Worm (Caenorhabditis elegans) whole organism, young adult: Measurements from ENCODE around the gene algn-2.

Source experiments
- B0035.1 ChIP-seq: sonication (generic microtip); optimal IDR thresholded peaks from 2 replicates; lab custom pipeline; 2016; ENCODE audit warnings: missing genetic modification characterization, mild to moderate bottlenecking, missing compliant biosample characterization, missing genotype, missing genetic modification reagents
- B0261.1 ChIP-seq: sonication (generic microtip); optimal IDR thresholded peaks from 2 replicates; lab custom pipeline; 2016; ENCODE audit warnings: mild to moderate bottlenecking, missing genetic modification characterization, moderate library complexity, missing compliant biosample characterization
- D2030.7 ChIP-seq: fragments of 200-800 bp; sonication (Bioruptor generic); IDR thresholded peaks from 2 replicates; pipeline ENCODE4 v1.3.6; 2022; ENCODE audit warnings: missing genetic modification reagents, missing genetic modification characterization, missing compliant biosample characterization
- F10E7.11 ChIP-seq: sonication (generic microtip); optimal IDR thresholded peaks from 2 replicates; lab custom pipeline; 2017; ENCODE audit warnings: mild to moderate bottlenecking, missing genetic modification characterization, moderate library complexity, missing compliant biosample characterization
- F22D6.2 ChIP-seq: sonication (generic microtip); optimal IDR thresholded peaks from 2 replicates; lab custom pipeline; 2016; ENCODE audit warnings: mild to moderate bottlenecking, missing genetic modification characterization, missing compliant biosample characterization
- F33H1.4 ChIP-seq: fragments of 200-800 bp; sonication (Bioruptor generic); IDR thresholded peaks from 2 replicates; pipeline ENCODE4 v1.3.6; 2022; ENCODE audit warnings: missing genetic modification reagents, missing genetic modification characterization, missing compliant biosample characterization
- F37B4.10 ChIP-seq: fragments of 200-800 bp; sonication (Bioruptor generic); IDR thresholded peaks from 2 replicates; pipeline ENCODE4 v1.3.6; 2022; ENCODE audit warnings: missing genetic modification characterization, missing compliant biosample characterization
- F49E8.2 ChIP-seq: sonication (generic microtip); optimal IDR thresholded peaks from 3 replicates; lab custom pipeline; 2017; ENCODE audit warnings: missing genetic modification characterization, mild to moderate bottlenecking, missing compliant biosample characterization, antibody characterized with exemption, moderate library complexity; ENCODE audit not compliant: insufficient read depth
- F52B5.7 ChIP-seq: sonication (generic microtip); optimal IDR thresholded peaks from 2 replicates; lab custom pipeline; 2016; ENCODE audit warnings: mild to moderate bottlenecking, missing genetic modification characterization, missing compliant biosample characterization
- K11D2.4 ChIP-seq: fragments of 200-800 bp; sonication (Bioruptor generic); IDR thresholded peaks from 2 replicates; pipeline ENCODE4 v1.3.6; 2022; ENCODE audit warnings: missing genetic modification reagents, missing genetic modification characterization, missing compliant biosample characterization
- T26A5.8 ChIP-seq: sonication (generic microtip); optimal IDR thresholded peaks from 2 replicates; lab custom pipeline; 2016; ENCODE audit warnings: missing genetic modification characterization, missing compliant biosample characterization
- Y53F4B.3 ChIP-seq: fragments of 200-800 bp; sonication (Bioruptor generic); IDR thresholded peaks from 2 replicates; pipeline ENCODE4 v1.3.6; 2022; ENCODE audit warnings: missing genetic modification reagents, missing genetic modification characterization, missing compliant biosample characterization
- Y56A3A.18 ChIP-seq: fragments of 200-800 bp; sonication (Bioruptor generic); IDR thresholded peaks from 2 replicates; pipeline ENCODE4 v1.3.6; 2022; ENCODE audit warnings: missing genetic modification reagents, missing genetic modification characterization, missing compliant biosample characterization
- aptf-2 ChIP-seq: fragments of 200-800 bp; sonication (Bioruptor generic); conservative IDR thresholded peaks from 2 replicates; pipeline ENCODE4 v1.3.6; 2022; ENCODE audit warnings: missing genetic modification reagents, missing genetic modification characterization, missing compliant biosample characterization
- bed-1 ChIP-seq: fragments of 200-800 bp; sonication (Bioruptor generic); IDR thresholded peaks from 2 replicates; pipeline ENCODE4 v1.3.6; 2022; ENCODE audit warnings: missing genetic modification reagents, missing genetic modification characterization, missing compliant biosample characterization
- bed-2 ChIP-seq: fragments of 200-800 bp; sonication (Bioruptor generic); IDR thresholded peaks from 2 replicates; pipeline ENCODE4 v1.3.6; 2022; ENCODE audit warnings: missing genetic modification reagents, missing genetic modification characterization, missing compliant biosample characterization
- ccch-3 ChIP-seq: fragments of 200-800 bp; sonication (Bioruptor generic); optimal IDR thresholded peaks from 2 replicates; lab custom pipeline; 2018; ENCODE audit warnings: mild to moderate bottlenecking, missing genetic modification characterization, missing compliant biosample characterization
- ceh-27 ChIP-seq: fragments of 200-800 bp; sonication (Bioruptor generic); optimal IDR thresholded peaks from 2 replicates; lab custom pipeline; 2018; ENCODE audit warnings: mild to moderate bottlenecking, missing genetic modification characterization, moderate library complexity, missing compliant biosample characterization
- chd-7 ChIP-seq: sonication (generic microtip); optimal IDR thresholded peaks from 2 replicates; lab custom pipeline; 2016; ENCODE audit warnings: mild to moderate bottlenecking, missing genetic modification characterization, moderate library complexity, missing compliant biosample characterization
- dpff-1 ChIP-seq: sonication (generic microtip); optimal IDR thresholded peaks from 2 replicates; lab custom pipeline; 2017; ENCODE audit warnings: mild to moderate bottlenecking, missing genetic modification characterization, missing compliant biosample characterization
- efl-1 ChIP-seq: fragments of 150-350 bp; optimal IDR thresholded peaks from 2 replicates; lab custom pipeline; 2014; ENCODE audit warnings: missing biosample characterization, missing genetic modification reagents, missing genetic modification characterization
- egl-18 ChIP-seq: fragments of 200-800 bp; sonication (Bioruptor generic); IDR thresholded peaks from 2 replicates; pipeline ENCODE4 v1.3.6; 2022; ENCODE audit warnings: missing genetic modification reagents, missing genetic modification characterization, missing compliant biosample characterization
- egrh-3 ChIP-seq: fragments of 200-800 bp; sonication (Bioruptor generic); IDR thresholded peaks from 2 replicates; pipeline ENCODE4 v1.3.6; 2022; ENCODE audit warnings: missing genetic modification reagents, missing genetic modification characterization, missing compliant biosample characterization
- hlh-26 ChIP-seq: fragments of 200-800 bp; sonication (Bioruptor generic); conservative IDR thresholded peaks from 2 replicates; pipeline ENCODE4 v1.3.6; 2022; ENCODE audit warnings: missing genetic modification reagents, missing genetic modification characterization, missing compliant biosample characterization
- hmg-20 ChIP-seq: fragments of 200-800 bp; sonication (Bioruptor generic); IDR thresholded peaks from 2 replicates; pipeline ENCODE4 v1.3.6; 2022; ENCODE audit warnings: missing genetic modification reagents, missing genetic modification characterization, missing compliant biosample characterization
- lag-1 ChIP-seq: fragments of 200-800 bp; sonication (Bioruptor generic); IDR thresholded peaks from 2 replicates; pipeline ENCODE4 v1.3.6; 2022; ENCODE audit warnings: missing genetic modification reagents, missing genetic modification characterization, missing compliant biosample characterization
- let-526 ChIP-seq: fragments of 200-800 bp; sonication (Bioruptor generic); IDR thresholded peaks from 2 replicates; pipeline ENCODE4 v1.3.6; 2022; ENCODE audit warnings: missing genetic modification reagents, missing genetic modification characterization, missing compliant biosample characterization
- lir-1 ChIP-seq: fragments of 200-800 bp; sonication (Bioruptor generic); conservative IDR thresholded peaks from 2 replicates; pipeline ENCODE4 v1.3.6; 2022; ENCODE audit warnings: missing genetic modification reagents, missing genetic modification characterization, missing compliant biosample characterization
- lsy-27 ChIP-seq: sonication (generic microtip); optimal IDR thresholded peaks from 2 replicates; lab custom pipeline; 2017; ENCODE audit warnings: missing genetic modification characterization, mild to moderate bottlenecking, missing compliant biosample characterization, antibody characterized with exemption, missing genotype, borderline replicate concordance; ENCODE audit not compliant: insufficient read depth
- madf-3 ChIP-seq: fragments of 200-800 bp; sonication (Bioruptor generic); IDR thresholded peaks from 2 replicates; pipeline ENCODE4 v1.3.6; 2022; ENCODE audit warnings: missing genetic modification reagents, missing genetic modification characterization, missing compliant biosample characterization
- mcd-1 ChIP-seq: fragments of 200-800 bp; sonication (Bioruptor generic); IDR thresholded peaks from 2 replicates; pipeline ENCODE4 v1.3.6; 2022; ENCODE audit warnings: missing genetic modification reagents, missing genetic modification characterization, missing compliant biosample characterization
- mes-4 ChIP-seq: sonication (generic microtip); optimal IDR thresholded peaks from 2 replicates; lab custom pipeline; 2016; ENCODE audit warnings: missing genotype, missing genetic modification characterization, missing compliant biosample characterization
- mxl-1 ChIP-seq: sonication (generic microtip); optimal IDR thresholded peaks from 2 replicates; lab custom pipeline; 2016; ENCODE audit warnings: missing genetic modification characterization, missing compliant biosample characterization
- nfya-1 ChIP-seq: sonication (generic microtip); optimal IDR thresholded peaks from 2 replicates; lab custom pipeline; 2017; ENCODE audit warnings: antibody characterized with exemption, missing compliant biosample characterization, missing genetic modification characterization, borderline replicate concordance; ENCODE audit not compliant: insufficient read depth
- nfya-2 ChIP-seq: fragments of 200-800 bp; sonication (Bioruptor generic); IDR thresholded peaks from 2 replicates; pipeline ENCODE4 v1.3.6; 2022; ENCODE audit warnings: missing genetic modification reagents, missing genetic modification characterization, missing compliant biosample characterization
- nhr-27 ChIP-seq: fragments of 200-800 bp; sonication (Bioruptor generic); optimal IDR thresholded peaks from 2 replicates; lab custom pipeline; 2018; ENCODE audit warnings: mild to moderate bottlenecking, missing genetic modification characterization, moderate library complexity, missing compliant biosample characterization
- nhr-90 ChIP-seq: sonication (generic microtip); optimal IDR thresholded peaks from 2 replicates; lab custom pipeline; 2016; ENCODE audit warnings: missing genotype, mild to moderate bottlenecking, missing genetic modification characterization, missing compliant biosample characterization
- pha-4 ChIP-seq: fragments of 150-350 bp; sonication (generic microtip); optimal IDR thresholded peaks from 2 replicates; lab custom pipeline; 2014; ENCODE audit warnings: missing biosample characterization, missing genetic modification reagents, missing genetic modification characterization
- rec-8 ChIP-seq, 2 experiments: sonication (generic microtip); optimal IDR thresholded peaks; 2 replicates each; lab custom pipeline; 2016; ENCODE audit warnings: mild to moderate bottlenecking in 2 of 2, missing genetic modification characterization in 2 of 2, missing genetic modification reagents in 2 of 2, missing genotype in 2 of 2, missing biosample characterization in 1 of 2, missing compliant biosample characterization in 1 of 2, moderate library complexity in 1 of 2
- repo-1 ChIP-seq: sonication (generic microtip); optimal IDR thresholded peaks from 2 replicates; lab custom pipeline; 2017; ENCODE audit warnings: mild to moderate bottlenecking, missing genetic modification characterization, missing compliant biosample characterization
- sea-2 ChIP-seq: fragments of 200-800 bp; sonication (Bioruptor generic); IDR thresholded peaks from 2 replicates; pipeline ENCODE4 v1.3.6; 2022; ENCODE audit warnings: missing genetic modification characterization, missing compliant biosample characterization
- snpc-4 ChIP-seq, 5 experiments: fragments of 150-350 bp in 1 of 5; sonication (generic microtip) in 4 of 5; optimal IDR thresholded peaks; 2 replicates each; lab custom pipeline; 2014 to 2018; ENCODE audit warnings: missing genetic modification characterization in 5 of 5, missing biosample characterization in 3 of 5, antibody characterized with exemption in 2 of 5, mild to moderate bottlenecking in 2 of 5, missing compliant biosample characterization in 2 of 5, missing genotype in 2 of 5, moderate library complexity in 2 of 5, missing genetic modification reagents in 1 of 5
- tlf-1 ChIP-seq: fragments of 200-800 bp; sonication (Bioruptor generic); optimal IDR thresholded peaks from 2 replicates; lab custom pipeline; 2018; ENCODE audit warnings: mild to moderate bottlenecking, missing genetic modification characterization, missing compliant biosample characterization
- unc-130 ChIP-seq: sonication (generic microtip); optimal IDR thresholded peaks from 2 replicates; lab custom pipeline; 2016; ENCODE audit warnings: missing genetic modification reagents, missing genetic modification characterization, missing compliant biosample characterization
- zfh-2 ChIP-seq: fragments of 200-800 bp; sonication (Bioruptor generic); conservative IDR thresholded peaks from 2 replicates; pipeline ENCODE4 v1.3.6; 2022; ENCODE audit warnings: missing genetic modification reagents, missing genetic modification characterization, missing compliant biosample characterization
- ztf-3 ChIP-seq: fragments of 200-800 bp; sonication (Bioruptor generic); optimal IDR thresholded peaks from 2 replicates; lab custom pipeline; 2018; ENCODE audit warnings: mild to moderate bottlenecking, missing genetic modification characterization, missing compliant biosample characterization
- ztf-6 ChIP-seq: fragments of 200-800 bp; sonication (Bioruptor generic); IDR thresholded peaks from 2 replicates; pipeline ENCODE4 v1.3.6; 2022; ENCODE audit warnings: missing genetic modification reagents, missing genetic modification characterization, missing compliant biosample characterization

The algn-2 gene

DNA sequence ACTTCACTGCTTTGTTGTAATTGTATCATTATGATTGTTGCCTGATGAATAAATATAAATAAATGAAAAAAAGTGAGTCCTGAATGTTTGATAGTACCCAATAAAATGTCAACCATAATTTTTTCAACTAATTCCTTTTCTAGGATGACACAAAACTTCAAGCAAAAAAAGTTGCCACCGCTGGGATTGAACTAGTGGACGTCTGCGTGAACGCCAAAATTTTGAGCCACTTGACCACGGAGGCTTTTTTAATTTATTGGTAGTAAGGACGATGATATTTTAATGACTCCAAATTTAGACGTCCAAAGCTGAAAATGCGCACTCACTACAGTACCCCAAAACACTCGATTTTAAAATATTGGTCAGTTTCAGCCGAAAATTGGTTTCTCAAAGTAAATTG, 21.4 kb upstream of the algn-2 start (continued):
- no peak for TF ChIP-seq pha-4
- TF ChIP-seq dpff-1 (tag; lab: Kevin White, UChicago) = peak; percentile 84
- TF ChIP-seq unc-130 (GFP tag; lab: Kevin White, UChicago) = peak; percentile 40
- peak; percentile 60 for TF ChIP-seq F49E8.2 (tag; lab: Kevin White, UChicago)
- peak; percentile 95 for TF ChIP-seq F10E7.11 (tag; lab: Kevin White, UChicago)
- TF ChIP-seq B0035.1 = peak; percentile 0
- TF ChIP-seq snpc-4 (GFP tag; optimal IDR thresholded peaks at IDR 0.05; lab: Kevin White, UChicago) = peak; percentile 8
- TF ChIP-seq snpc-4 (tag; optimal IDR thresholded peaks at IDR 0.05; lab: Kevin White, UChicago) = peak in 3 of 4 experiments; percentile 38 to 52 (median 49)
- TF ChIP-seq bed-2 = no peak
- TF ChIP-seq efl-1 (GFP tag; lab: Kevin White, UChicago) = no peak
- no peak for TF ChIP-seq mcd-1 (GFP tag; lab: Robert Waterston, UW)
- TF ChIP-seq F37B4.10 (GFP tag; lab: Robert Waterston, UW) = 0 out of 2 replicates have a peak, but pooled peaks have one; percentile 66
- TF ChIP-seq nfya-1 (tag; lab: Kevin White, UChicago) = no peak
- TF ChIP-seq aptf-2 = no peak
- TF ChIP-seq nfya-2 (GFP tag; lab: Robert Waterston, UW) = 0 out of 2 replicates have a peak, but pooled peaks have one; percentile 62
- no peak for TF ChIP-seq F33H1.4 (GFP tag; lab: Robert Waterston, UW)
- no peak for TF ChIP-seq zfh-2 (GFP tag; lab: Robert Waterston, UW)
- peak; percentile 69 for TF ChIP-seq nhr-27 (tag; lab: Kevin White, UChicago)
- no peak for TF ChIP-seq lsy-27 (tag; lab: Kevin White, UChicago)
- TF ChIP-seq Y56A3A.18 (GFP tag; lab: Robert Waterston, UW) = peak; percentile 78
- TF ChIP-seq tlf-1 (GFP tag; lab: Kevin White, UChicago) = peak; percentile 10
- peak; percentile 26; the same call in 1 of the 2 replicates for TF ChIP-seq Y53F4B.3 (GFP tag; lab: Robert Waterston, UW)
- peak; percentile 85 for TF ChIP-seq nhr-90 (tag; lab: Kevin White, UChicago)
- peak; percentile 38 for TF ChIP-seq mxl-1
- TF ChIP-seq bed-1 = no peak
- peak; percentile 86 for TF ChIP-seq repo-1 (tag; lab: Kevin White, UChicago)
- TF ChIP-seq B0261.1 = peak; percentile 74
- TF ChIP-seq egl-18 (GFP tag; lab: Robert Waterston, UW) = no peak
- no peak for TF ChIP-seq lag-1
- no peak for TF ChIP-seq egrh-3 (GFP tag; lab: Robert Waterston, UW)
- no peak for TF ChIP-seq sea-2 (GFP tag; lab: Robert Waterston, UW)
- TF ChIP-seq hmg-20 (GFP tag; lab: Robert Waterston, UW) = peak; percentile 25; the same call in 1 of the 2 replicates
- peak; percentile 37; the same call in 1 of the 2 replicates for TF ChIP-seq D2030.7 (GFP tag; lab: Robert Waterston, UW)
- no peak for TF ChIP-seq ztf-6
- peak; percentile 78 for TF ChIP-seq mes-4 (tag; lab: Kevin White, UChicago)
- no peak for TF ChIP-seq let-526
- TF ChIP-seq F52B5.7 = peak; percentile 92
- no peak for TF ChIP-seq K11D2.4 (GFP tag; lab: Robert Waterston, UW)
- TF ChIP-seq hlh-26 (GFP tag; lab: Robert Waterston, UW) = no peak
- peak; percentile 9 for TF ChIP-seq ceh-27 (GFP tag; lab: Kevin White, UChicago)
- peak; percentile 80 to 84 for TF ChIP-seq rec-8 (tag; optimal IDR thresholded peaks at IDR 0.05; lab: Kevin White, UChicago)
- TF ChIP-seq F22D6.2 = peak; percentile 40
- no peak for TF ChIP-seq lir-1 (GFP tag; lab: Robert Waterston, UW)
- peak; percentile 78 for TF ChIP-seq T26A5.8 (tag; lab: Kevin White, UChicago)
- no peak for TF ChIP-seq ccch-3 (GFP tag; lab: Kevin White, UChicago)
- TF ChIP-seq madf-3 (GFP tag; lab: Robert Waterston, UW) = 0 out of 2 replicates have a peak, but pooled peaks have one; percentile 77
- peak; percentile 76 for TF ChIP-seq chd-7 (tag; lab: Kevin White, UChicago)
- no peak for TF ChIP-seq ztf-3
